Fruit fly (Drosophila melanogaster) whole organism, embryonic: ENCODE measurements around the gene Ldsdh1.

ENCODE experiments used
- Antp ChIP-seq: fragments of 200-800 bp; sonication (Bioruptor generic); optimal IDR thresholded peaks from 3 replicates; lab custom pipeline; 2016; ENCODE audit warnings: missing biosample characterization, missing genetic modification characterization
- Bdp1 ChIP-seq: fragments of 200-800 bp; sonication (Bioruptor generic); optimal IDR thresholded peaks from 3 replicates; lab custom pipeline; 2016; ENCODE audit warnings: missing biosample characterization, missing genetic modification characterization
- Bteb2 ChIP-seq: fragments of 200-800 bp; sonication (Bioruptor generic); optimal IDR thresholded peaks from 2 replicates; lab custom pipeline; 2016; ENCODE audit warnings: missing biosample characterization, missing genetic modification characterization
- CG10462 ChIP-seq: fragments of 200-800 bp; sonication (Bioruptor generic); optimal IDR thresholded peaks from 2 replicates; lab custom pipeline; 2016; ENCODE audit warnings: missing biosample characterization, missing genetic modification characterization
- CG1233 ChIP-seq: fragments of 200-800 bp; sonication (Bioruptor generic); optimal IDR thresholded peaks from 4 replicates; lab custom pipeline; 2018; ENCODE audit warnings: missing biosample characterization, mild to moderate bottlenecking, missing genetic modification characterization
- CG1792 ChIP-seq: fragments of 200-800 bp; sonication (Bioruptor generic); optimal IDR thresholded peaks from 2 replicates; lab custom pipeline; 2016; ENCODE audit warnings: missing biosample characterization, missing genetic modification characterization
- CG1832 ChIP-seq: fragments of 200-800 bp; sonication (Bioruptor generic); optimal IDR thresholded peaks from 2 replicates; lab custom pipeline; 2017; ENCODE audit warnings: missing biosample characterization, mild to moderate bottlenecking, missing genetic modification characterization, inconsistent platforms
- CG7786 ChIP-seq: fragments of 200-800 bp; sonication (Bioruptor generic); optimal IDR thresholded peaks from 2 replicates; lab custom pipeline; 2016; ENCODE audit warnings: missing biosample characterization, missing genetic modification characterization
- CG8089 ChIP-seq: fragments of 200-800 bp; sonication (Bioruptor generic); optimal IDR thresholded peaks from 3 replicates; lab custom pipeline; 2016; ENCODE audit warnings: missing biosample characterization, missing genetic modification characterization
- CG9609 ChIP-seq: fragments of 200-800 bp; sonication (Bioruptor generic); optimal IDR thresholded peaks from 3 replicates; lab custom pipeline; 2016; ENCODE audit warnings: missing biosample characterization, missing genetic modification characterization
- Dfd ChIP-seq, 2 experiments: fragments of >200 bp; optimal IDR thresholded peaks; 2 replicates each; lab custom pipeline; 2017; ENCODE audit warnings: missing biosample characterization in 2 of 2, missing genetic modification characterization in 2 of 2
- Dref ChIP-seq: fragments of 200-800 bp; sonication (Bioruptor generic); IDR thresholded peaks from 2 replicates; pipeline ENCODE4 v1.3.6; 2022; ENCODE audit warnings: missing biosample characterization, missing genetic modification characterization
- Drgx ChIP-seq: fragments of 200-800 bp; sonication (Bioruptor generic); IDR thresholded peaks from 2 replicates; pipeline ENCODE4 v1.3.6; 2022; ENCODE audit warnings: missing biosample characterization, missing genetic modification characterization
- E2f1 ChIP-seq: fragments of 200-800 bp; sonication (Bioruptor generic); IDR thresholded peaks from 2 replicates; pipeline ENCODE4 v1.3.6; 2022; ENCODE audit warnings: missing biosample characterization, missing genetic modification characterization
- Ets97D ChIP-seq: fragments of 200-800 bp; sonication (Bioruptor generic); optimal IDR thresholded peaks from 3 replicates; lab custom pipeline; 2016; ENCODE audit warnings: missing biosample characterization, missing genetic modification characterization
- Fer1 ChIP-seq: fragments of 200-800 bp; sonication (Bioruptor generic); optimal IDR thresholded peaks from 2 replicates; lab custom pipeline; 2017; ENCODE audit warnings: missing biosample characterization, mild to moderate bottlenecking, missing genetic modification characterization
- Fer2 ChIP-seq: fragments of 200-800 bp; sonication (Bioruptor generic); optimal IDR thresholded peaks from 2 replicates; lab custom pipeline; 2018; ENCODE audit warnings: missing biosample characterization, mild to moderate bottlenecking, missing genetic modification characterization, moderate library complexity
- HmgD ChIP-seq: fragments of 200-800 bp; sonication (Bioruptor generic); optimal IDR thresholded peaks from 3 replicates; lab custom pipeline; 2016; ENCODE audit warnings: missing biosample characterization, missing genetic modification characterization
- HmgZ ChIP-seq: fragments of 200-800 bp; sonication (Bioruptor generic); optimal IDR thresholded peaks from 2 replicates; lab custom pipeline; 2018; ENCODE audit warnings: missing biosample characterization, mild to moderate bottlenecking, missing genetic modification characterization
- Hsf ChIP-seq: fragments of 200-800 bp; sonication (Bioruptor generic); optimal IDR thresholded peaks from 3 replicates; lab custom pipeline; 2016; ENCODE audit warnings: missing biosample characterization, missing genetic modification characterization
- Lim3 ChIP-seq: fragments of 200-800 bp; sonication (Bioruptor generic); IDR thresholded peaks from 2 replicates; pipeline ENCODE4 v1.3.6; 2022; ENCODE audit warnings: missing biosample characterization, missing genetic modification characterization
- Mad ChIP-seq: fragments of 200-800 bp; sonication (Bioruptor generic); optimal IDR thresholded peaks from 2 replicates; lab custom pipeline; 2016; ENCODE audit warnings: missing biosample characterization, missing genetic modification characterization
- Max ChIP-seq: fragments of 200-800 bp; sonication (Bioruptor generic); optimal IDR thresholded peaks from 2 replicates; lab custom pipeline; 2016; ENCODE audit warnings: missing biosample characterization, mild to moderate bottlenecking, missing genetic modification characterization
- Myb ChIP-seq: fragments of 200-800 bp; sonication (Bioruptor generic); optimal IDR thresholded peaks from 2 replicates; lab custom pipeline; 2016; ENCODE audit warnings: missing biosample characterization, missing genetic modification characterization
- NC2α ChIP-seq: fragments of 200-800 bp; sonication (Bioruptor generic); optimal IDR thresholded peaks from 2 replicates; lab custom pipeline; 2016; ENCODE audit warnings: missing biosample characterization, missing genetic modification characterization
- Optix ChIP-seq: fragments of 200-800 bp; sonication (Bioruptor generic); IDR thresholded peaks from 3 replicates; pipeline ENCODE4 v1.3.6; 2022; ENCODE audit warnings: missing biosample characterization, missing genetic modification characterization
- Poxn ChIP-seq: fragments of 200-800 bp; sonication (Bioruptor generic); IDR thresholded peaks from 2 replicates; pipeline ENCODE4 v1.3.6; 2022; ENCODE audit warnings: missing biosample characterization, missing genetic modification characterization
- Ravus ChIP-seq: fragments of 200-800 bp; sonication (Bioruptor generic); IDR thresholded peaks from 2 replicates; pipeline ENCODE4 v1.3.6; 2022; ENCODE audit warnings: missing biosample characterization, missing genetic modification characterization
- Rx ChIP-seq: fragments of 200-800 bp; sonication (Bioruptor generic); IDR thresholded peaks from 2 replicates; pipeline ENCODE4 v1.3.6; 2022; ENCODE audit warnings: missing biosample characterization, missing genetic modification characterization
- TFAM ChIP-seq: fragments of 200-800 bp; sonication (Bioruptor generic); optimal IDR thresholded peaks from 2 replicates; lab custom pipeline; 2017; ENCODE audit warnings: missing biosample characterization, missing genetic modification characterization, inconsistent platforms
- cas ChIP-seq: fragments of 200-800 bp; sonication (Bioruptor generic); IDR thresholded peaks from 2 replicates; pipeline ENCODE4 v1.3.6; 2022; ENCODE audit warnings: missing biosample characterization, missing genetic modification characterization
- croc ChIP-seq: fragments of 200-800 bp; sonication (Bioruptor generic); conservative IDR thresholded peaks from 3 replicates; pipeline ENCODE4 v1.3.6; 2022; ENCODE audit warnings: missing biosample characterization, missing genetic modification characterization
- dmrt99B ChIP-seq: fragments of 200-800 bp; sonication (Bioruptor generic); optimal IDR thresholded peaks from 2 replicates; lab custom pipeline; 2018; ENCODE audit warnings: missing biosample characterization, mild to moderate bottlenecking, missing genetic modification characterization, moderate library complexity
- dysf ChIP-seq: fragments of 200-800 bp; sonication (Bioruptor generic); IDR thresholded peaks from 3 replicates; pipeline ENCODE4 v1.3.6; 2022; ENCODE audit warnings: missing biosample characterization, missing genetic modification characterization
- ewg ChIP-seq: fragments of 200-800 bp; sonication (Bioruptor generic); optimal IDR thresholded peaks from 3 replicates; lab custom pipeline; 2017; ENCODE audit warnings: mild to moderate bottlenecking, missing biosample characterization, missing genetic modification reagents, missing genetic modification characterization
- eyg ChIP-seq: fragments of 200-800 bp; sonication (Bioruptor generic); optimal IDR thresholded peaks from 3 replicates; lab custom pipeline; 2016; ENCODE audit warnings: missing biosample characterization, missing genetic modification characterization
- fd3F ChIP-seq: fragments of 200-800 bp; sonication (Bioruptor generic); optimal IDR thresholded peaks from 2 replicates; lab custom pipeline; 2018; ENCODE audit warnings: missing biosample characterization, mild to moderate bottlenecking, missing genetic modification characterization, moderate library complexity
- fd64A ChIP-seq: fragments of 200-800 bp; sonication (Bioruptor generic); optimal IDR thresholded peaks from 3 replicates; lab custom pipeline; 2018; ENCODE audit warnings: missing biosample characterization, mild to moderate bottlenecking, missing genetic modification characterization
- fru ChIP-seq: fragments of >200 bp; optimal IDR thresholded peaks from 2 replicates; lab custom pipeline; 2017
- fu2 ChIP-seq: fragments of 200-800 bp; sonication (Bioruptor generic); optimal IDR thresholded peaks from 2 replicates; lab custom pipeline; 2016; ENCODE audit warnings: missing biosample characterization, missing genetic modification characterization
- gfzf ChIP-seq: fragments of 200-800 bp; sonication (Bioruptor generic); optimal IDR thresholded peaks from 2 replicates; lab custom pipeline; 2016; ENCODE audit warnings: missing biosample characterization, mild to moderate bottlenecking, missing genetic modification characterization, moderate library complexity
- gt ChIP-seq: fragments of 200-800 bp; sonication (Bioruptor generic); IDR thresholded peaks from 2 replicates; pipeline ENCODE4 v1.3.6; 2022; ENCODE audit warnings: missing biosample characterization, missing genetic modification characterization
- ham ChIP-seq: fragments of 200-800 bp; sonication (Bioruptor generic); IDR thresholded peaks from 2 replicates; pipeline ENCODE4 v1.3.6; 2022; ENCODE audit warnings: missing biosample characterization, missing genetic modification characterization
- jigr1 ChIP-seq: fragments of 200-800 bp; sonication (Bioruptor generic); IDR thresholded peaks from 3 replicates; pipeline ENCODE4 v1.3.6; 2022; ENCODE audit warnings: missing biosample characterization, missing genetic modification characterization
- knrl ChIP-seq: fragments of 200-800 bp; sonication (Bioruptor generic); IDR thresholded peaks from 3 replicates; pipeline ENCODE4 v1.3.6; 2022; ENCODE audit warnings: missing biosample characterization, missing genetic modification characterization; ENCODE audit not compliant: partially characterized antibody
- maf-S ChIP-seq: fragments of 200-800 bp; sonication (Bioruptor generic); optimal IDR thresholded peaks from 2 replicates; lab custom pipeline; 2016; ENCODE audit warnings: missing biosample characterization, missing genetic modification characterization
- pnt ChIP-seq: fragments of 200-800 bp; sonication (Bioruptor generic); optimal IDR thresholded peaks from 3 replicates; lab custom pipeline; 2016; ENCODE audit warnings: missing biosample characterization, missing genetic modification characterization
- pum ChIP-seq: fragments of 200-800 bp; sonication (Bioruptor generic); optimal IDR thresholded peaks from 2 replicates; lab custom pipeline; 2016; ENCODE audit warnings: missing biosample characterization, missing genetic modification characterization
- pzg ChIP-seq: fragments of 200-800 bp; sonication (Bioruptor generic); optimal IDR thresholded peaks from 3 replicates; lab custom pipeline; 2018; ENCODE audit warnings: missing biosample characterization, mild to moderate bottlenecking, missing genetic modification characterization, moderate library complexity
- sqz ChIP-seq: fragments of 200-800 bp; sonication (Bioruptor generic); optimal IDR thresholded peaks from 3 replicates; lab custom pipeline; 2018; ENCODE audit warnings: missing biosample characterization, mild to moderate bottlenecking, missing genetic modification characterization
- tin ChIP-seq: fragments of 200-800 bp; sonication (Bioruptor generic); optimal IDR thresholded peaks from 3 replicates; lab custom pipeline; 2016; ENCODE audit warnings: missing biosample characterization, missing genetic modification characterization
- tup ChIP-seq: fragments of 200-800 bp; sonication (Bioruptor generic); optimal IDR thresholded peaks from 2 replicates; lab custom pipeline; 2016; ENCODE audit warnings: missing biosample characterization, mild to moderate bottlenecking, missing genetic modification characterization, moderate library complexity

Gene Ldsdh1

dm6 chrX:8057299-8057730, 24.1 kb downstream of the Ldsdh1 start (continued):
- TF ChIP-seq sqz (GFP tag; lab: Kevin White, UChicago) (no peak), Max (peak; percentile 45), fru (lab: Kevin White, UChicago) (no peak), Fer1 (GFP tag; lab: Kevin White, UChicago) (peak; percentile 64), ham (GFP tag; lab: Robert Waterston, UW) (0 out of 2 replicates have a peak, but pooled peaks have one; percentile 33), croc (GFP tag; lab: Robert Waterston, UW) (peak; percentile 54), pum (GFP tag; lab: Kevin White, UChicago) (peak; percentile 72), fd64A (GFP tag; lab: Kevin White, UChicago) (no peak), Bdp1 (peak; percentile 48), Drgx (peak; percentile 47; the same call in 1 of the 2 replicates), pzg (GFP tag; lab: Kevin White, UChicago) (no peak), gfzf (GFP tag; lab: Kevin White, UChicago) (no peak), TFAM (GFP tag; lab: Kevin White, UChicago) (peak; percentile 26), CG7786 (GFP tag; lab: Kevin White, UChicago) (peak; percentile 70), Dfd (GFP tag; optimal IDR thresholded peaks at IDR 0.05; lab: Kevin White, UChicago) (no peak), Ravus (no peak), E2f1 (GFP tag; lab: Robert Waterston, UW) (peak; percentile 48; the same call in 1 of the 2 replicates), tin (GFP tag; lab: Kevin White, UChicago) (peak; percentile 60), dysf (GFP tag; lab: Robert Waterston, UW) (peak; percentile 76; the same call in 2 of the 3 replicates), HmgZ (tag; lab: Kevin White, UChicago) (peak; percentile 45), Antp (GFP tag; lab: Kevin White, UChicago) (peak; percentile 69), NC2α (peak; percentile 44), CG9609 (GFP tag; lab: Kevin White, UChicago) (peak; percentile 78), Dref (GFP tag; lab: Robert Waterston, UW) (no peak), knrl (no peak), HmgD (peak; percentile 59), Bteb2 (GFP tag; lab: Kevin White, UChicago) (peak; percentile 35), Myb (GFP tag; lab: Kevin White, UChicago) (peak; percentile 59), ewg (peak; percentile 54), CG1832 (GFP tag; lab: Kevin White, UChicago) (no peak), fd3F (GFP tag; lab: Kevin White, UChicago) (peak; percentile 65), Rx (GFP tag; lab: Robert Waterston, UW) (peak; percentile 50), CG1792 (GFP tag; lab: Kevin White, UChicago) (peak; percentile 28), Optix (GFP tag; lab: Robert Waterston, UW) (peak; percentile 31; the same call in 1 of the 3 replicates), CG8089 (GFP tag; lab: Kevin White, UChicago) (peak; percentile 68), maf-S (GFP tag; lab: Kevin White, UChicago) (peak; percentile 75), fu2 (peak; percentile 73), Fer2 (peak; percentile 49), pnt (GFP tag; lab: Kevin White, UChicago) (peak; percentile 71), cas (GFP tag; lab: Robert Waterston, UW) (0 out of 2 replicates have a peak, but pooled peaks have one; percentile 35), Mad (GFP tag; lab: Kevin White, UChicago) (peak; percentile 60), gt (no peak), tup (GFP tag; lab: Kevin White, UChicago) (no peak), Ets97D (GFP tag; lab: Kevin White, UChicago) (peak; percentile 15), Lim3 (GFP tag; lab: Robert Waterston, UW) (no peak), CG1233 (GFP tag; lab: Kevin White, UChicago) (peak; percentile 73), dmrt99B (tag; lab: Kevin White, UChicago) (peak; percentile 81), Poxn (no peak), CG10462 (GFP tag; lab: Kevin White, UChicago) (no peak), jigr1 (peak; percentile 54; the same call in 1 of the 3 replicates), Hsf (GFP tag; lab: Kevin White, UChicago) (peak; percentile 84), eyg (GFP tag; lab: Kevin White, UChicago) (peak; percentile 52)
